Worm (Caenorhabditis elegans) whole organism, midembryonic: ENCODE data around the gene Y54G9A.9.

Source experiments
- cog-1 ChIP-seq: sonication (generic microtip); optimal IDR thresholded peaks from 2 replicates; lab custom pipeline; 2016; ENCODE audit warnings: missing genetic modification characterization, missing compliant biosample characterization
- flt-1 ChIP-seq: fragments of 200-800 bp; sonication (Bioruptor generic); IDR thresholded peaks from 2 replicates; pipeline ENCODE4 v1.3.6; 2022; ENCODE audit warnings: missing genetic modification characterization, missing compliant biosample characterization
- ref-1 ChIP-seq: fragments of 200-800 bp; sonication (Bioruptor generic); conservative IDR thresholded peaks from 2 replicates; pipeline ENCODE4 v1.3.6; 2022; ENCODE audit warnings: missing genetic modification reagents, missing genetic modification characterization, missing compliant biosample characterization
- tab-1 ChIP-seq: fragments of 200-800 bp; sonication (Bioruptor generic); IDR thresholded peaks from 2 replicates; pipeline ENCODE4 v1.3.6; 2022; ENCODE audit warnings: missing genetic modification characterization, missing compliant biosample characterization
- ztf-23 ChIP-seq: fragments of 200-800 bp; sonication (Bioruptor generic); IDR thresholded peaks from 2 replicates; pipeline ENCODE4 v1.3.6; 2022; ENCODE audit warnings: missing genetic modification reagents, missing genetic modification characterization, missing compliant biosample characterization
- ztf-29 ChIP-seq: fragments of 200-800 bp; sonication (Bioruptor generic); IDR thresholded peaks from 2 replicates; pipeline ENCODE4 v1.3.6; 2022; ENCODE audit warnings: missing genetic modification reagents, missing genetic modification characterization, missing compliant biosample characterization

- TF ChIP-seq ztf-23 (GFP tag; lab: Robert Waterston, UW) (no peak), flt-1 (GFP tag; lab: Robert Waterston, UW) (no peak), ref-1 (GFP tag; lab: Robert Waterston, UW) (no peak), cog-1 (tag; lab: Kevin White, UChicago) (no peak), ztf-29 (no peak; the same call in 1 of the 2 replicates), tab-1 (GFP tag; lab: Robert Waterston, UW) (no peak)
Measured at ce11 chrII:13715333-13715732, 14.2 kb upstream of the Y54G9A.9 start.
